Worm (Caenorhabditis elegans): ENCODE data around the gene zag-1.

The zag-1 gene

ce11 chrIV:3894004-3894480 lies 38.4 kb downstream of the zag-1 start, which contains the start of gene F56D6.8:
TSS of gene F56D6.8 (minus strand) at chrIV:3894430.
- TF ChIP-seq ztf-22 (GFP tag; optimal IDR thresholded peaks at IDR 0.05) (no peak), die-1 (tag; optimal IDR thresholded peaks at IDR 0.05) (no peak)

ce11 chrIV:3894770-3895169 lies 39.1 kb downstream of the zag-1 start, which contains the start of gene dct-8:
TSS of gene dct-8 (plus strand) at chrIV:3895070.
- TF ChIP-seq madf-6 (GFP tag; IDR thresholded peaks at IDR 0.05) = no peak
- TF ChIP-seq hmg-20 (GFP tag; IDR thresholded peaks at IDR 0.05) = no peak
- TF ChIP-seq attf-5 (GFP tag; optimal IDR thresholded peaks at IDR 0.05) = no peak
- no peak for TF ChIP-seq nfyb-1 (GFP tag; IDR thresholded peaks at IDR 0.05)
- no peak for TF ChIP-seq hlh-12 (tag; optimal IDR thresholded peaks at IDR 0.05)
- TF ChIP-seq snpc-3.4 (tag; optimal IDR thresholded peaks at IDR 0.05) = no peak
- no peak for TF ChIP-seq xnd-1 (tag; optimal IDR thresholded peaks at IDR 0.05)
- no peak for TF ChIP-seq ztf-18 (tag; optimal IDR thresholded peaks at IDR 0.05)
- TF ChIP-seq bed-1 (GFP tag; IDR thresholded peaks at IDR 0.05) = no peak
- no peak for TF ChIP-seq hlh-26 (GFP tag; conservative IDR thresholded peaks at IDR 0.05)
- no peak for TF ChIP-seq madf-3 (GFP tag; IDR thresholded peaks at IDR 0.05)
- TF ChIP-seq ceh-100 (GFP tag; IDR thresholded peaks at IDR 0.05) = no peak
- TF ChIP-seq mes-4 (tag; optimal IDR thresholded peaks at IDR 0.05) = no peak

ce11 chrIV:3899719-3900554 lies 44.3 kb downstream of the zag-1 start, which contains the start of gene srz-62:
TSS of gene srz-62 (plus strand) at chrIV:3900504.
- TF ChIP-seq F55B11.4 (tag; optimal IDR thresholded peaks at IDR 0.05; ENCODE audit: borderline replicate concordance, insufficient read depth) (no peak), hmg-1.2 (GFP tag; IDR thresholded peaks at IDR 0.05) (no peak), ceh-91 (GFP tag; IDR thresholded peaks at IDR 0.05) (no peak), C17E4.6 (GFP tag; IDR thresholded peaks at IDR 0.05) (no peak), Y56A3A.18 (GFP tag; IDR thresholded peaks at IDR 0.05) (peak; percentile 44; the same call in 1 of the 2 replicates), K12H6.12 (tag; optimal IDR thresholded peaks at IDR 0.05) (no peak), lsl-1 (GFP tag; optimal IDR thresholded peaks at IDR 0.05) (no peak), efl-1 (GFP tag; optimal IDR thresholded peaks at IDR 0.05) (no peak), let-607 (tag; optimal IDR thresholded peaks at IDR 0.05) (peak in 1 of 2 experiments; percentile 48), somi-1 (GFP tag; optimal IDR thresholded peaks at IDR 0.05) (no peak), lin-40 (tag; optimal IDR thresholded peaks at IDR 0.05) (no peak), ztf-25 (GFP tag; IDR thresholded peaks at IDR 0.05) (no peak), egl-44 (GFP tag; IDR thresholded peaks at IDR 0.05) (no peak), tbp1 (GFP tag; optimal IDR thresholded peaks at IDR 0.05) (peak; percentile 17), ztf-22 (GFP tag; optimal IDR thresholded peaks at IDR 0.05) (peak; percentile 82), nhr-80 (tag; optimal IDR thresholded peaks at IDR 0.05) (peak; percentile 95), atf-7 (tag; optimal IDR thresholded peaks at IDR 0.05) (peak; percentile 82), ets-4 (GFP tag; optimal IDR thresholded peaks at IDR 0.05) (peak; percentile 89), tlf-1 (GFP tag; optimal IDR thresholded peaks at IDR 0.05) (peak; percentile 50), egrh-3 (GFP tag; IDR thresholded peaks at IDR 0.05) (no peak), zfh-2 (GFP tag; conservative IDR thresholded peaks at IDR 0.05) (no peak), B0261.1 (tag; optimal IDR thresholded peaks at IDR 0.05) (no peak), unc-62 (GFP tag; optimal IDR thresholded peaks at IDR 0.05) (peak; percentile 88), mxl-1 (tag; optimal IDR thresholded peaks at IDR 0.05) (no peak), snpc-3.4 (tag; optimal IDR thresholded peaks at IDR 0.05) (no peak)

All from whole organism, young adult.